Worm (Caenorhabditis elegans): ENCODE results near the gene T25B9.5.
"Not testable (repeated sequence)": the region's sequence is repeated elsewhere in the genome, so short reads cannot be mapped to it uniquely, and the experiment has no call there.

The T25B9.5 gene

DNA sequence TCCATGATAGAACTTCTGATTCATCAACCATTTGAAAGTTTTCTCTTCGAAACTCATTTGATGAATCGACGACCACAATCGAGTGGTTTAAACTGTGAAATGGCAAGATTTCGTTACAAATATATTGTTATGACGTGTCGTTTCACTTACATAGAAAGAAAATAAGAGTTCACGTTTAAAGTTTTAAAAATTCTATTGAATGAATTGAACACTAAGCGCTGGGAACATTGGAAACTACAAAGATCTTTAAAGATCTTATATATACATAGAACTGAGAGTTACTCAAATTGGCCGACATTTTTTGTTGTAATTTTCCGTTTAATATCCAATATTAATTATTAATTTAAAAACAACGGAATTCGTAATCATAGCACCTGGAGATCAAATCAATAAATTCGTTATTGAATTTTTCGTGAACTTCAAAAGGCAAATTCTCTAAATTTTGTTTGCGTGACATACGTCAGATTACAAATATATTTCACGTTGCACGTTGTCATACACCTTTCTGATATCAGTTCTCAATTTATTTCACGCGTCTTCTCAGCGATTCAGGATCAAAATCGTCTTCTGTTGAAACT, 3.1 kb upstream of the T25B9.5 start, which contains the start of the genes T25B9.4 and T25B9.6:
T25B9.4 (minus strand) TSS at position 101 of the 578 bp plus-strand sequence.
T25B9.6 (plus strand) TSS at position 528 of the 578 bp plus-strand sequence.
- no peak for TF ChIP-seq snpc-4 (tag; optimal IDR thresholded peaks at IDR 0.05)
- TF ChIP-seq lin-13 (tag; optimal IDR thresholded peaks at IDR 0.05): no peak
- no peak for TF ChIP-seq cnd-1 (tag; optimal IDR thresholded peaks at IDR 0.05)
- no peak for TF ChIP-seq zip-8 (tag; optimal IDR thresholded peaks at IDR 0.05)
- TF ChIP-seq mls-2 (tag; optimal IDR thresholded peaks at IDR 0.05): no peak
- TF ChIP-seq lin-32 (GFP tag; optimal IDR thresholded peaks at IDR 0.05): no peak
- no peak for TF ChIP-seq nhr-237 (tag; optimal IDR thresholded peaks at IDR 0.05)
- TF ChIP-seq ham-2 (GFP tag; optimal IDR thresholded peaks at IDR 0.05): no peak
- TF ChIP-seq lsy-2 (tag; optimal IDR thresholded peaks at IDR 0.05): no peak
- TF ChIP-seq ceh-83 (GFP tag; optimal IDR thresholded peaks at IDR 0.05): no peak
- no peak for TF ChIP-seq mab-5 (tag; optimal IDR thresholded peaks at IDR 0.05)
- no peak for TF ChIP-seq drap-1 (GFP tag; optimal IDR thresholded peaks at IDR 0.05)
- TF ChIP-seq M03D4.4 (tag; optimal IDR thresholded peaks at IDR 0.05): no peak
- TF ChIP-seq hlh-1 (tag; optimal IDR thresholded peaks at IDR 0.05): no peak

DNA sequence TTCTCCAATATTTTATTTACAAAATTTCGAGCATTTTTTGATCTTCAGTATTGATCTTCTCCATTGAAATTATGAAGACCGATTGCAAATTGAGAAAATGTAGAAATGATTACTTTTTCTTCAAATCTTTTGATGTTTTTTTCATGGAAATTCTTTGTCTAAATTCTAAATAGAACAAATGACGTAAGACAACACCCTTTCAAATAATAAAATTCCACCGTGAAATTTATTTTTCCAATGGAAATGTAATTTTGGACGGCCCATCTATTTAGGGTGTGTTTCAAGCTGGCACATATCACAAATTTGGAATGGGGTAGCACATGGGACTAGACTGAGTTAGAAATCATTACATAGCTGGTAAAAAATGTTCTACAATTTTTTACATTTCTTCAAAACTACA, 2.8 kb downstream of the T25B9.5 start, which contains the start of gene T25B9.2:
T25B9.2 (minus strand) TSS at position 101 of the 400 bp plus-strand sequence.
- TF ChIP-seq M03D4.4, snpc-4, zip-8 (tag; optimal IDR thresholded peaks at IDR 0.05): not testable (repeated sequence)

DNA sequence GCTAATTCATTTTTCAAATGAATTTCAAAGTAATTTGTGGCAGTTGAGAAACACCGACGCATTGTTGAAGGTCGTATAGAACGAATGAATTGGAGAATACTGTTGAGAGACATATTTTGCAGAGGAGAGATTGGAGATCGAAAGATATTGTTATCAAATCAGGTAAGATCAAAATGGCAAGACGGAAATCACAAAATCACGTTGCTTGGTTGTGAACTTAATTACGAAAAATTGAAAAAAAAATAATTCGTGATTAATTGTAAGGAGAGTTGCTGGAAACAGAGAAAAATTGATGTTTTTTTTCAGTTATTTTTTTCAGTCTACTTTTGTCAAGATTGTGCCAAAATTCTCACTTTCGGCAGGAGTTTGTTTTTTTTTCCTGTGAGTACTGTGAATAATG, 4.5 kb downstream of the T25B9.5 start, which contains the start of gene T25B9.1:
T25B9.1 (minus strand) TSS at position 101 of the 400 bp plus-strand sequence.
- no peak for TF ChIP-seq ceh-39 (tag; optimal IDR thresholded peaks at IDR 0.05)
- no peak for TF ChIP-seq nhr-2 (tag; optimal IDR thresholded peaks at IDR 0.05)
- no peak for TF ChIP-seq lin-13 (tag; optimal IDR thresholded peaks at IDR 0.05)

DNA sequence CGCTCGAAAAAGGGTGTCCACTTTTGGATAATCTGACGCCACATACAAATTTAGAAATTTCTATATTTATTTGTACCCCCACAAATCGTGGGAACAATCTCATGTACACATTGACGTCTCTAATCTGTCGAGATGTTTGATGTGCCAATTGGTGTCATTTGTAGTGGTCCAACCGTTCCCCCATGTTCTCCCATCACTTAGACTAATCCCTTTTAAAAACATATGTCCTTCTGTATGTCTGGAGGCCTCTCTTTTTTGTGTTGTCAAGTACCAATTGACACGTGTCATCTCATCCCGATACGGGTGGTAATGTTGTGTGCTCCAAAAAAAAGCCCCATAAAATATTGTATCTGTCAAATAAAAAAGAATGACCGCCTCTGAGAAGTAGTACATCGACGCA, 9.3 kb downstream of the T25B9.5 start:
- TF ChIP-seq unc-120 (tag; optimal IDR thresholded peaks at IDR 0.05; ENCODE audit: poor library complexity, severe bottlenecking) (no peak), nhr-2 (tag; optimal IDR thresholded peaks at IDR 0.05) (peak; percentile 94), elt-3 (tag; optimal IDR thresholded peaks at IDR 0.05) (no peak)

DNA sequence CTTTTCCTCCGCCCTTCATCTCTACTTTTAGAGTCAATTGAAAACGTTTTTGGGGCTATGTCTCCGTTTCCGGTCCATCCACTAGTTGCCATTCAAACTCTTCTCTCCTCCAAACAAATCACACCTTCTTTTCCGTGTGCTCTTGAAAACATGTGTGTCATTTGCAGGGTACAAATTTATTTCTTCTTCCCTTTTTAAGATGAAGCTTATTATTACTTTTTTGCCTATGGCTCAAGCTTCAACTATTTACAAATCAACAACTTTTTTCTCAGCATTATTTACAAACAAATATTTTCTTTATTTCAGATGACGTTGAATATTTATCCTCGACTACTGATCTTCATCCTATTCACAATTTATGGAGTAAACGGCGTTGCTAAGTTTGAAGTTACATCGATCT, 10.1 kb downstream of the T25B9.5 start, which contains the start of gene T25B9.3:
T25B9.3 (plus strand) TSS at position 301 of the 400 bp plus-strand sequence.
- no peak for TF ChIP-seq zip-8 (tag; optimal IDR thresholded peaks at IDR 0.05)

DNA sequence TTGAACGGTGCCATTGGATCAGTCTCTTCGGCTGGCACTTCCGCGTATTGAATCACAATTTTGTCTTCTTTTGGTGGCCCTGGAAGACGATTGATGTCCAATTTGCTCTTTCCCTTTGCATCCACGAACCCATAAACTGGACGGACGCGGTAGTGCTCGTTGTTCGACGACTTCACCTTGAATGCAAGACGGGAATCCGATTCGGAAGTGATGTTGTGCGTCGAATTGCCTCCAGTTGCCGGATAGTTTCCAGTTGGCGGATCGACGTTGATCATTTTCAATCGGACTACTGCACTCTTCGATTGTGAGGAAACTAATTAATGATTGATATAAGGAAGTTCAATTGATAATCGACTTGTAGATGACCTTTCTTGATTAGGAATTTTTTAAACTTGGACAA, 16.3 kb downstream of the T25B9.5 start, which contains the start of gene ssp-34:
ssp-34 (minus strand) TSS at position 275 of the 400 bp plus-strand sequence.
- no peak for TF ChIP-seq lin-32 (GFP tag; optimal IDR thresholded peaks at IDR 0.05)
- no peak for TF ChIP-seq mls-2 (tag; optimal IDR thresholded peaks at IDR 0.05)
- TF ChIP-seq flh-1 (GFP tag; optimal IDR thresholded peaks at IDR 0.05): no peak
- no peak for TF ChIP-seq ceh-43 (GFP tag; optimal IDR thresholded peaks at IDR 0.05)
- TF ChIP-seq sptf-1 (tag; optimal IDR thresholded peaks at IDR 0.05): no peak

DNA sequence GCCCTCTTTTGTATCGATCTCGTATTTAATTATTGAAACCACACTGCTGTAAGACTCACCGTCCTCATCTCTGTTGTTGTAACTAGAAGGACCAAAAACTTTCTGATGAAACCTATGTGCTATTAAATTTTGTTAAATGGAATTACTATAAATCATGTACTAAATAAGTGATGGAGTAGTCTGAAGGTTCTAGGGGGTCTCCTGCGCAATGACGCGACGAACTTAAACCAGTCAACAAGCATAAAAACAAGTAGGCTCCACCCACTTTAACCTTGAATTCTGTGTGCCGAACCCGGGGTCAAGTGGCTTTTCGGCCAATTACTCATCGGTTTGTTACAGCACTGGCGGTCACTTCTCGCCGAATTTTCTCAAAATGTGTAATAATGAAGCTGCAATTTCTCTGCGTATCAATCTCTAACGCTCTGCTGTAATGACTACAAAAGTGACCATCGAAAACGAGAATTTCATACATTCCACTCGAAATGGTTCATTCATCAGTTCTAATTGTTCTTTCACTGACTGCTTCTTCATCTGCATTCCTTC, 17.5 kb downstream of the T25B9.5 start, which contains the start of gene grl-21:
grl-21 (plus strand) TSS at position 464 of the 543 bp plus-strand sequence.
- no peak for TF ChIP-seq lsy-2 (tag; optimal IDR thresholded peaks at IDR 0.05)
- TF ChIP-seq nhr-237 (tag; optimal IDR thresholded peaks at IDR 0.05): no peak
- TF ChIP-seq unc-120 (tag; optimal IDR thresholded peaks at IDR 0.05; ENCODE audit: poor library complexity, severe bottlenecking): no peak
- TF ChIP-seq nhr-76 (tag; optimal IDR thresholded peaks at IDR 0.05): no peak
- no peak for TF ChIP-seq zip-8 (tag; optimal IDR thresholded peaks at IDR 0.05)
- no peak for TF ChIP-seq sptf-1 (tag; optimal IDR thresholded peaks at IDR 0.05)
- no peak for TF ChIP-seq elt-1 (tag; optimal IDR thresholded peaks at IDR 0.05; ENCODE audit: borderline replicate concordance, insufficient read depth)
- no peak for TF ChIP-seq lin-32 (GFP tag; optimal IDR thresholded peaks at IDR 0.05)
- TF ChIP-seq blmp-1 (tag; optimal IDR thresholded peaks at IDR 0.05): no peak
- TF ChIP-seq lin-13 (tag; optimal IDR thresholded peaks at IDR 0.05): no peak
